Worm (Caenorhabditis elegans) whole organism, L4 larva: ENCODE results near the gene K02F6.5.
"Not testable (repeated sequence)": the region's sequence is repeated elsewhere in the genome, so short reads cannot be mapped to it uniquely, and the experiment has no call there.

Experiments
- F10B5.3 ChIP-seq: sonication (generic microtip); optimal IDR thresholded peaks from 2 replicates; lab custom pipeline; 2016; ENCODE audit warnings: mild to moderate bottlenecking, missing genetic modification characterization, missing compliant biosample characterization
- F49E8.2 ChIP-seq: sonication (generic microtip); optimal IDR thresholded peaks from 2 replicates; lab custom pipeline; 2016; ENCODE audit warnings: missing compliant biosample characterization, mild to moderate bottlenecking, missing genetic modification characterization, borderline replicate concordance
- T26A8.4 ChIP-seq: fragments of 200-800 bp; sonication (Bioruptor generic); IDR thresholded peaks from 2 replicates; pipeline ENCODE4 v1.3.6; 2022; ENCODE audit warnings: missing genetic modification characterization, missing compliant biosample characterization
- Y5F2A.4 ChIP-seq: fragments of 200-800 bp; sonication (Bioruptor generic); optimal IDR thresholded peaks from 2 replicates; lab custom pipeline; 2018; ENCODE audit warnings: mild to moderate bottlenecking, missing genetic modification characterization, missing compliant biosample characterization
- Y75B8A.6 ChIP-seq: fragments of 200-800 bp; sonication (Bioruptor generic); IDR thresholded peaks from 2 replicates; pipeline ENCODE4 v1.3.6; 2022; ENCODE audit warnings: missing genetic modification reagents, missing genetic modification characterization, missing compliant biosample characterization
- ZK546.5 ChIP-seq, 2 experiments: sonication (generic microtip); optimal IDR thresholded peaks; 2 replicates each; lab custom pipeline; 2017; ENCODE audit warnings: missing biosample characterization in 2 of 2, missing genetic modification characterization in 2 of 2
- aha-1 ChIP-seq: fragments of 150-350 bp; peaks from one replicate; lab custom pipeline; 2014; ENCODE audit warnings: missing biosample characterization, missing genetic modification characterization
- ama-1 ChIP-seq: fragments of 150-350 bp; optimal IDR thresholded peaks from 2 replicates; lab custom pipeline; 2014; ENCODE audit warnings: inconsistent platforms, mixed read lengths
- ceh-20 ChIP-seq: fragments of 200-800 bp; sonication (Bioruptor generic); IDR thresholded peaks from 2 replicates; pipeline ENCODE4 v1.3.6; 2022; ENCODE audit warnings: missing genetic modification reagents, missing genetic modification characterization, missing compliant biosample characterization
- ceh-44 ChIP-seq: fragments of 200-800 bp; sonication (Bioruptor generic); IDR thresholded peaks from 2 replicates; pipeline ENCODE4 v1.3.6; 2022; ENCODE audit warnings: missing genetic modification reagents, missing genetic modification characterization, missing compliant biosample characterization
- daf-12 ChIP-seq: fragments of 150-350 bp; optimal IDR thresholded peaks from 2 replicates; lab custom pipeline; 2014; ENCODE audit warnings: missing biosample characterization, missing genetic modification reagents, missing genetic modification characterization
- daf-19 ChIP-seq: fragments of 200-800 bp; sonication (Bioruptor generic); conservative IDR thresholded peaks from 2 replicates; pipeline ENCODE4 v1.3.6; 2022; ENCODE audit warnings: missing genetic modification characterization, missing compliant biosample characterization
- dmd-8 ChIP-seq: fragments of 200-800 bp; sonication (Bioruptor generic); IDR thresholded peaks from 2 replicates; pipeline ENCODE4 v1.3.6; 2022; ENCODE audit warnings: missing genetic modification characterization, missing compliant biosample characterization
- dmd-9 ChIP-seq: fragments of 200-800 bp; sonication (Bioruptor generic); IDR thresholded peaks from 2 replicates; pipeline ENCODE4 v1.3.6; 2022; ENCODE audit warnings: missing genetic modification reagents, missing genetic modification characterization, missing compliant biosample characterization
- egl-27 ChIP-seq: sonication (generic microtip); optimal IDR thresholded peaks from 3 replicates; lab custom pipeline; 2017; ENCODE audit warnings: missing biosample characterization, missing genetic modification reagents, missing genetic modification characterization
- fos-1 ChIP-seq: fragments of 150-350 bp; optimal IDR thresholded peaks from 2 replicates; lab custom pipeline; 2014; ENCODE audit warnings: missing biosample characterization, missing genetic modification characterization
- gei-8 ChIP-seq: fragments of 200-800 bp; sonication (Bioruptor generic); optimal IDR thresholded peaks from 2 replicates; lab custom pipeline; 2018; ENCODE audit warnings: mild to moderate bottlenecking, missing genetic modification characterization, missing compliant biosample characterization
- hif-1 ChIP-seq, 2 experiments: sonication (generic microtip); optimal IDR thresholded peaks; 2 replicates each; lab custom pipeline; 2016 to 2017; ENCODE audit warnings: missing compliant biosample characterization in 2 of 2, missing genetic modification characterization in 2 of 2, missing genetic modification reagents in 2 of 2, missing genotype in 2 of 2, mild to moderate bottlenecking in 1 of 2
- hlh-11 ChIP-seq: fragments of 200-800 bp; sonication (Bioruptor generic); optimal IDR thresholded peaks from 2 replicates; lab custom pipeline; 2018; ENCODE audit warnings: mild to moderate bottlenecking, missing genetic modification characterization, missing compliant biosample characterization
- hlh-30 ChIP-seq: sonication (generic microtip); optimal IDR thresholded peaks from 2 replicates; lab custom pipeline; 2017; ENCODE audit warnings: antibody characterized with exemption, mild to moderate bottlenecking, missing genetic modification characterization, missing compliant biosample characterization; ENCODE audit not compliant: insufficient read depth
- hmg-1.1 ChIP-seq: fragments of 200-800 bp; sonication (Bioruptor generic); IDR thresholded peaks from 2 replicates; pipeline ENCODE4 v1.3.6; 2022; ENCODE audit warnings: missing genetic modification reagents, missing genetic modification characterization, missing compliant biosample characterization
- jun-1 ChIP-seq: fragments of 150-350 bp; optimal IDR thresholded peaks from 2 replicates; lab custom pipeline; 2014; ENCODE audit warnings: missing biosample characterization, missing genetic modification reagents, missing genetic modification characterization
- lin-1 ChIP-seq: fragments of 200-800 bp; sonication (Bioruptor generic); IDR thresholded peaks from 2 replicates; pipeline ENCODE4 v1.3.6; 2022; ENCODE audit warnings: missing genetic modification reagents, missing genetic modification characterization, missing compliant biosample characterization
- lir-3 ChIP-seq: sonication (generic microtip); optimal IDR thresholded peaks from 2 replicates; lab custom pipeline; 2016; ENCODE audit warnings: mild to moderate bottlenecking, missing genetic modification characterization, missing compliant biosample characterization
- mdl-1 ChIP-seq, 2 experiments: fragments of 150-350 bp in 1 of 2; sonication (generic microtip) in 1 of 2; optimal IDR thresholded peaks; 2 replicates each; lab custom pipeline; 2014 to 2017; ENCODE audit warnings: missing biosample characterization in 2 of 2, missing genetic modification characterization in 2 of 2
- mdt-29 ChIP-seq: fragments of 200-800 bp; sonication (Bioruptor generic); IDR thresholded peaks from 2 replicates; pipeline ENCODE4 v1.3.6; 2022; ENCODE audit warnings: missing genetic modification reagents, missing genetic modification characterization, missing compliant biosample characterization
- nhr-102 ChIP-seq: sonication (generic microtip); optimal IDR thresholded peaks from 2 replicates; lab custom pipeline; 2016; ENCODE audit warnings: mild to moderate bottlenecking, missing genetic modification characterization, moderate library complexity, missing compliant biosample characterization
- nhr-11 ChIP-seq: fragments of 150-350 bp; optimal IDR thresholded peaks from 2 replicates; lab custom pipeline; 2014; ENCODE audit warnings: missing biosample characterization, missing genetic modification characterization
- nhr-237 ChIP-seq: sonication (generic microtip); optimal IDR thresholded peaks from 2 replicates; lab custom pipeline; 2017; ENCODE audit warnings: missing biosample characterization, missing genetic modification characterization
- nhr-6 ChIP-seq: fragments of 150-350 bp; optimal IDR thresholded peaks from 2 replicates; lab custom pipeline; 2014; ENCODE audit warnings: missing biosample characterization, missing genetic modification characterization
- php-3 ChIP-seq: fragments of 200-800 bp; sonication (Bioruptor generic); IDR thresholded peaks from 2 replicates; pipeline ENCODE4 v1.3.6; 2022; ENCODE audit warnings: missing genetic modification reagents, missing genetic modification characterization, missing compliant biosample characterization
- pqm-1 ChIP-seq: sonication (generic microtip); optimal IDR thresholded peaks from 2 replicates; lab custom pipeline; 2017; ENCODE audit warnings: missing biosample characterization, missing genetic modification characterization
- saeg-2 ChIP-seq: fragments of 200-800 bp; sonication (Bioruptor generic); IDR thresholded peaks from 2 replicates; pipeline ENCODE4 v1.3.6; 2022; ENCODE audit warnings: missing genetic modification reagents, missing genetic modification characterization, missing compliant biosample characterization
- sdz-12 ChIP-seq: fragments of 200-800 bp; sonication (Bioruptor generic); optimal IDR thresholded peaks from 2 replicates; lab custom pipeline; 2018; ENCODE audit warnings: mild to moderate bottlenecking, missing genetic modification characterization, missing compliant biosample characterization
- skn-1 ChIP-seq: fragments of 150-350 bp; optimal IDR thresholded peaks from 2 replicates; lab custom pipeline; 2014; ENCODE audit warnings: missing biosample characterization, missing genetic modification characterization
- snpc-4 ChIP-seq: fragments of 150-350 bp; optimal IDR thresholded peaks from 2 replicates; lab custom pipeline; 2014; ENCODE audit warnings: missing biosample characterization, missing genetic modification characterization
- spr-1 ChIP-seq: sonication (generic microtip); optimal IDR thresholded peaks from 2 replicates; lab custom pipeline; 2016; ENCODE audit warnings: mild to moderate bottlenecking, missing genetic modification characterization, missing compliant biosample characterization
- tag-97 ChIP-seq: fragments of 200-800 bp; sonication (Bioruptor generic); IDR thresholded peaks from 2 replicates; pipeline ENCODE4 v1.3.6; 2022; ENCODE audit warnings: missing genetic modification characterization, missing compliant biosample characterization
- unc-62 ChIP-seq, 3 experiments: fragments of 150-350 bp in 1 of 3; sonication (generic microtip); optimal IDR thresholded peaks in 2 of 3; peaks in 1 of 3; 1 replicate in 1 of 3; 2 replicates in 2 of 3; lab custom pipeline; 2014 to 2017; ENCODE audit warnings: missing biosample characterization in 3 of 3, missing genetic modification characterization in 3 of 3, missing genetic modification reagents in 3 of 3, missing genotype in 1 of 3

The K02F6.5 gene

DNA sequence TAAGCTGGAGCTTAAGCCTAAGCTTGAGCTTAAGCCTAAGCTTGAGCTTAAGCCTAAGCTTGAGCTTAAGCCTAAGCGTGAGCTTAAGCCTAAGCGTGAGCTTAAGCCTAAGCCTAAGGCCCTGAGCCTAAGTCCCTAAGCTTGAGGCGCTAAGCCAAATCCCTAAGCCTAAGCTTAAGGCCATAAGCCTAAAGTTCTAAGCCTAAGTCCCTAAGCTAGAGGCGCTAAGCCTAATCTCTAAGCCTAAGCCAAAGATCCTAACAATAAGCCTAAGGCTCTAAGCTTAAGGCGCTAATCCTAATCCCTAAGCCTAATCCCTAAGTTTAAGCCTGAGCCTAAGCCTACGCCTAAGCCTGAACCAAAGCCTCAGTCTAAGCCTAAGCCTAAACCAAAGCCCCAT is 8.9 kb upstream of the K02F6.5 start:
- TF ChIP-seq hmg-1.1 (GFP tag; lab: Robert Waterston, UW), result no peak
- TF ChIP-seq skn-1, result no peak
- TF ChIP-seq php-3, result no peak

DNA sequence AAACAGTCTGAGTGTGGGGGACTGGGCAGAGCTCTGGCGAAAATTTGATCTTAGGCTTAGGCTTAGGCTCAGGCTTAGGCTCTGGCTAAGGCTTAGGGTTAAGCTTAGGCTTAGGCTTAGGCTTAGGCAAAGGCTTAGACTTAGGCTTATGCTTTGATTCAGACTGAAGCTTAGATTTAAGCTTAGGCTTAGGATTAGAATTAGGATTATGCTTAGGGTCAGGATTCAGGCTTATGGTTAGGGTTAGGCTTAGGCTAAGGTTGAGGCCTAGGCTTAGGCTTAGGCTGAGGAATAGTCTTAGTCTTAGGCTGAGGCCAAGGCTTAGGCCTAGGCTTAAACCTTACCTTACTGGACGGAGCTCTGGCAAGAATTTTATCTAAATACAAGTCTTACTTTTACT is 7.7 kb upstream of the K02F6.5 start:
- no peak for TF ChIP-seq fos-1 (tag; lab: Kevin White, UChicago)
- no peak for TF ChIP-seq hif-1 (tag; optimal IDR thresholded peaks at IDR 0.05; lab: Kevin White, UChicago)
- TF ChIP-seq spr-1 (tag; lab: Kevin White, UChicago), result no peak
- no peak for TF ChIP-seq tag-97 (GFP tag; lab: Robert Waterston, UW)
- TF ChIP-seq egl-27 (tag; lab: Kevin White, UChicago), result no peak
- no peak for TF ChIP-seq hlh-30 (tag; lab: Kevin White, UChicago)
- TF ChIP-seq daf-12, result no peak
- TF ChIP-seq, all 104 proteins: peak for 0

DNA sequence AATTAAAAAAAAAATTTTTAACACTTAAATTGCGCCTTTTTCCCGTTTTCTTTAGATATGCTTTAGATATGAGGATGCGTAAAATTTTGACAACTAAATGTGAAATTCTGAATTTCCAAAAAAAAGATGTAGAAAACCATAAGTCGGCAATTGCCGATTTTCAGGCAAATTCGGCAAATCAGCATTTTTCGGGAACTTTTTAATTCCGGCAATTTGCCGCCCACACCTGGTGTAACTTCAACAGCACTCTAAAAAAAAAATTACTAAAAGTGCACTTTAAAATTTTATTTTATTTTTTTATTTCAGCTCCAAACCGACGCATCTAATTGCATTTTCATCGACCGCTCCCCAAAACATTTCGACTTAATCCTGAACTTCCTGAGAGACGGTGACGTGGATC is 4.1 kb upstream of the K02F6.5 start, which contains the start of gene K02F6.6:
K02F6.6 (plus strand) TSS at position 301 of the 400 bp plus-strand sequence.
- no peak for TF ChIP-seq ceh-44
- no peak for TF ChIP-seq skn-1
- no peak for TF ChIP-seq fos-1 (tag; lab: Kevin White, UChicago)
- TF ChIP-seq unc-62 (GFP tag; optimal IDR thresholded peaks at IDR 0.05 in 1 of 2; lab: Kevin White, UChicago), result peak in 1 of 2 experiments; percentile 13
- TF ChIP-seq unc-62 (tag; optimal IDR thresholded peaks at IDR 0.05; lab: Kevin White, UChicago), result no peak

DNA sequence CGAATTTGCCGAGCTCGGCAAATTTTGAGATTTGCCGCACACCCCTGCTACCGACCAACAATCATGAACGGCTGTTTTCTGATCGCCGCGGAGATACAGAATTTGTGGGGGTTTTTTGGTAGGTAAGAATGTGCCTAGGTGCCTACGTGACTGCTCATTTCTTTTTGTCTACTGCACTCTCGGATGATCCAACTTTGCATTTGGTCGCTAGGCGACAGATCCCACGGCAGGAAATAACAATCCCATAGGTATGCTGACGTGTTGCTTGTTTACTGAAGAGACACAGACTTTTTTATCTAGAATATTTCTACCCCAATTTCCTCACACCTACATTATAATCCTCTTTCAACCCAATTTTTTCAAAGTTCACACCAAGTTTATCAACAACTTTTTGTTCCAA is 393 bp downstream of the K02F6.5 start, which contains the start of gene K02F6.8:
K02F6.8 (minus strand) TSS at position 101 of the 400 bp plus-strand sequence.
- not testable (repeated sequence) for TF ChIP-seq spr-1 (tag; lab: Kevin White, UChicago); nhr-102 (tag; lab: Kevin White, UChicago); mdt-29 (GFP tag; lab: Robert Waterston, UW)
- TF ChIP-seq, all 104 proteins: peak for 0; not testable (repeated sequence) for 104

DNA sequence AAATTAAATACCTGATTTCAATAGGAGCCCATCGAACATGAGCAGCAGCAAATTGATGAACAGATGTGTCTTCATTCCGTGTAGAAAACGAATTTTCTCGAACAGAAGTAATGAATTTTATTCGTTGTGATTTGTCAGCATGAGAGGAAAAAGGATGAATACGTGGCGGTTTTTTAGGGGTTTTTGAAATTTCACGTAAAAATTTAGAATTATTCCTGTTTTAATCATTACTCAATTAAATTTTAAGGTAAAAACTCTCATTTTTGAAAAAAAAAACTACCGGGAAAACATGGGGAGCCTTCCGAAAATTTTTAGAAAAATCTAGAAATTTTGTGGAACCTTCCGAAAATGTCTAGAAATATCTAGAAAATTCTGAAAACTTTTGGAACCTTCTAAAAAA is 3.2 kb downstream of the K02F6.5 start, which contains the start of gene K02F6.7:
K02F6.7 (minus strand) TSS at position 101 of the 400 bp plus-strand sequence.
- TF ChIP-seq mdt-29 (GFP tag; lab: Robert Waterston, UW), result no peak
- TF ChIP-seq lin-1 (GFP tag; lab: Robert Waterston, UW), result no peak
- no peak for TF ChIP-seq daf-19
- no peak for TF ChIP-seq nhr-237 (tag; lab: Kevin White, UChicago)
- no peak for TF ChIP-seq ZK546.5 (tag; optimal IDR thresholded peaks at IDR 0.05; lab: Kevin White, UChicago)
- TF ChIP-seq Y5F2A.4 (GFP tag; lab: Kevin White, UChicago), result no peak
- no peak for TF ChIP-seq F10B5.3
- no peak for TF ChIP-seq jun-1 (tag; lab: Kevin White, UChicago)
- TF ChIP-seq aha-1 (tag; lab: Kevin White, UChicago), result no peak
- TF ChIP-seq ceh-44, result no peak
- TF ChIP-seq saeg-2, result no peak
- no peak for TF ChIP-seq spr-1 (tag; lab: Kevin White, UChicago)
- TF ChIP-seq nhr-6 (tag; lab: Kevin White, UChicago), result no peak
- no peak for TF ChIP-seq hlh-11 (tag; lab: Kevin White, UChicago)
- TF ChIP-seq, all 104 proteins: peak for 0

DNA sequence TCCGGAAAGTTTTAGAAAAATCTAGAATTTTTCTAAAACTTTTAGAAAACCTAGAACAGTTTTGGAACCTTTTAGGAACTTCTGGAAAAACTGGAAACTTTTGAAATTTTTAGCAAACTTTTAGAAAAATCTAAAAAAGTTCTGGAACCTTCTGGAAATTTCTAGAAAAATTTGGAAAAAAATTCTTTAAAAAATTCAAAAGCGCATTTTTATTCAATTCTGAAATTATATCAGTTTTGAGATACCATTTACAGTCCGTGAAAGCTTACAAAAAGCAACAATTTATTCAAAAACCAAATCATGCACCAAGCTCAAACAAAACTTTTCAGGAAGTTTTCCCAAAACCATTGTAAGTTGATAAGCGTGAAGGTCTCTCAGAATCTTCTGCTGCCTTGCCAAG is 3.6 kb downstream of the K02F6.5 start, which contains the start of gene K02F6.4:
K02F6.4 (plus strand) TSS at position 301 of the 400 bp plus-strand sequence.
- no peak for TF ChIP-seq unc-62 (GFP tag; optimal IDR thresholded peaks at IDR 0.05 in 1 of 2; lab: Kevin White, UChicago)
- TF ChIP-seq unc-62 (tag; optimal IDR thresholded peaks at IDR 0.05; lab: Kevin White, UChicago), result no peak

DNA sequence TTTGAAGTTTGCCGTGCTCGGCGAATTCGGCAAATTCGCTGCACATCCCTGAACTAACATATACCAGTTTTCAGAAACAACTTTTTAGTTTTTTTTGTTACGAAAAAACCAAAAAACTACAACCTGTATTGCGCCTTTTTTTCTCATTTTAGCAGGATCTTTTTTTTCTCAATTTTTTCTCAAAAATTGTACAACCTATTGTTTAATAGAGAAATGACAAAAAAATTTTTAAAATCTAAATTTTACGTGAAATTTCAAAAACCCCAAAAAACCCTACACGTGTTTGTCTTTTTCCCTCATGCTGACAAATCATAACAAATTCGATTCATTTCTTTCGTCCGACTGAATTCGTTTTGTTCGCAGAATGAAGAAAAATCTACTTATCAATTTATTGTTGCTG is 11.4 kb downstream of the K02F6.5 start, which contains the start of gene K02F6.3:
K02F6.3 (plus strand) TSS at position 301 of the 400 bp plus-strand sequence.
- TF ChIP-seq dmd-9 (GFP tag; lab: Robert Waterston, UW) (no peak), gei-8 (GFP tag; lab: Kevin White, UChicago) (no peak), lir-3 (tag; lab: Kevin White, UChicago) (no peak), ama-1 (lab: Kevin White, UChicago) (no peak), F49E8.2 (tag; lab: Kevin White, UChicago) (no peak), dmd-8 (GFP tag; lab: Robert Waterston, UW) (no peak), sdz-12 (GFP tag; lab: Kevin White, UChicago) (no peak), T26A8.4 (no peak), mdl-1 (tag; optimal IDR thresholded peaks at IDR 0.05; lab: Kevin White, UChicago) (no peak), snpc-4 (tag; lab: Kevin White, UChicago) (no peak), mdt-29 (GFP tag; lab: Robert Waterston, UW) (no peak), pqm-1 (no peak), daf-12 (no peak), ceh-20 (GFP tag; lab: Robert Waterston, UW) (no peak), nhr-11 (no peak), unc-62 (GFP tag; optimal IDR thresholded peaks at IDR 0.05 in 1 of 2; lab: Kevin White, UChicago) (no peak), unc-62 (tag; optimal IDR thresholded peaks at IDR 0.05; lab: Kevin White, UChicago) (no peak), Y75B8A.6 (GFP tag; lab: Robert Waterston, UW) (no peak)
